Worm (Caenorhabditis elegans) whole organism, young adult: ENCODE measurements around the gene twk-35.

Source experiments
- B0035.1 ChIP-seq: sonication (generic microtip); optimal IDR thresholded peaks from 2 replicates; lab custom pipeline; 2016; ENCODE audit warnings: missing genetic modification characterization, mild to moderate bottlenecking, missing compliant biosample characterization, missing genotype, missing genetic modification reagents
- C17E4.6 ChIP-seq: fragments of 200-800 bp; sonication (Bioruptor generic); IDR thresholded peaks from 2 replicates; pipeline ENCODE4 v1.3.6; 2022; ENCODE audit warnings: missing genetic modification reagents, missing genetic modification characterization, missing compliant biosample characterization
- F10E7.11 ChIP-seq: sonication (generic microtip); optimal IDR thresholded peaks from 2 replicates; lab custom pipeline; 2017; ENCODE audit warnings: mild to moderate bottlenecking, missing genetic modification characterization, moderate library complexity, missing compliant biosample characterization
- F52B5.7 ChIP-seq: sonication (generic microtip); optimal IDR thresholded peaks from 2 replicates; lab custom pipeline; 2016; ENCODE audit warnings: mild to moderate bottlenecking, missing genetic modification characterization, missing compliant biosample characterization
- F57A8.1 ChIP-seq: fragments of 200-800 bp; sonication (Bioruptor generic); optimal IDR thresholded peaks from 2 replicates; lab custom pipeline; 2018; ENCODE audit warnings: mild to moderate bottlenecking, missing genetic modification characterization, moderate library complexity, missing compliant biosample characterization
- T26A5.8 ChIP-seq: sonication (generic microtip); optimal IDR thresholded peaks from 2 replicates; lab custom pipeline; 2016; ENCODE audit warnings: missing genetic modification characterization, missing compliant biosample characterization
- Y56A3A.18 ChIP-seq: fragments of 200-800 bp; sonication (Bioruptor generic); IDR thresholded peaks from 2 replicates; pipeline ENCODE4 v1.3.6; 2022; ENCODE audit warnings: missing genetic modification reagents, missing genetic modification characterization, missing compliant biosample characterization
- Y95B8A.8 ChIP-seq: fragments of 200-800 bp; sonication (Bioruptor generic); IDR thresholded peaks from 2 replicates; pipeline ENCODE4 v1.3.6; 2022; ENCODE audit warnings: missing genetic modification reagents, missing genetic modification characterization, missing compliant biosample characterization
- ZK185.1 ChIP-seq: sonication (generic microtip); optimal IDR thresholded peaks from 2 replicates; lab custom pipeline; 2016; ENCODE audit warnings: mild to moderate bottlenecking, missing genetic modification characterization, missing compliant biosample characterization; ENCODE audit not compliant: poor library complexity, severe bottlenecking
- ama-1 ChIP-seq, 3 experiments: fragments of 150-350 bp in 1 of 3; sonication (generic microtip) in 2 of 3; optimal IDR thresholded peaks; 2 replicates each; lab custom pipeline; 2014 to 2018; ENCODE audit warnings: missing biosample characterization in 2 of 3, missing genetic modification characterization in 2 of 3, missing genetic modification reagents in 2 of 3
- aptf-2 ChIP-seq: fragments of 200-800 bp; sonication (Bioruptor generic); conservative IDR thresholded peaks from 2 replicates; pipeline ENCODE4 v1.3.6; 2022; ENCODE audit warnings: missing genetic modification reagents, missing genetic modification characterization, missing compliant biosample characterization
- attf-6 ChIP-seq: fragments of 200-800 bp; sonication (Bioruptor generic); IDR thresholded peaks from 2 replicates; pipeline ENCODE4 v1.3.6; 2022; ENCODE audit warnings: missing genetic modification reagents, missing genetic modification characterization, missing compliant biosample characterization
- ceh-27 ChIP-seq: fragments of 200-800 bp; sonication (Bioruptor generic); optimal IDR thresholded peaks from 2 replicates; lab custom pipeline; 2018; ENCODE audit warnings: mild to moderate bottlenecking, missing genetic modification characterization, moderate library complexity, missing compliant biosample characterization
- chd-7 ChIP-seq: sonication (generic microtip); optimal IDR thresholded peaks from 2 replicates; lab custom pipeline; 2016; ENCODE audit warnings: mild to moderate bottlenecking, missing genetic modification characterization, moderate library complexity, missing compliant biosample characterization
- dpff-1 ChIP-seq: sonication (generic microtip); optimal IDR thresholded peaks from 2 replicates; lab custom pipeline; 2017; ENCODE audit warnings: mild to moderate bottlenecking, missing genetic modification characterization, missing compliant biosample characterization
- dpl-1 ChIP-seq: fragments of 150-350 bp; optimal IDR thresholded peaks from 2 replicates; lab custom pipeline; 2014; ENCODE audit warnings: missing biosample characterization, missing genetic modification reagents, missing genetic modification characterization
- efl-1 ChIP-seq: fragments of 150-350 bp; optimal IDR thresholded peaks from 2 replicates; lab custom pipeline; 2014; ENCODE audit warnings: missing biosample characterization, missing genetic modification reagents, missing genetic modification characterization
- egl-44 ChIP-seq: fragments of 200-800 bp; sonication (Bioruptor generic); IDR thresholded peaks from 2 replicates; pipeline ENCODE4 v1.3.6; 2022; ENCODE audit warnings: missing genetic modification reagents, missing genetic modification characterization, missing compliant biosample characterization
- fkh-3 ChIP-seq: sonication (generic microtip); optimal IDR thresholded peaks from 2 replicates; lab custom pipeline; 2016; ENCODE audit warnings: mild to moderate bottlenecking, missing genetic modification characterization, missing compliant biosample characterization
- hmg-20 ChIP-seq: fragments of 200-800 bp; sonication (Bioruptor generic); IDR thresholded peaks from 2 replicates; pipeline ENCODE4 v1.3.6; 2022; ENCODE audit warnings: missing genetic modification reagents, missing genetic modification characterization, missing compliant biosample characterization
- hrde-1 ChIP-seq: sonication (generic microtip); optimal IDR thresholded peaks from 2 replicates; lab custom pipeline; 2016; ENCODE audit warnings: missing genetic modification characterization, mild to moderate bottlenecking, missing compliant biosample characterization, moderate library complexity, missing genotype, missing genetic modification reagents, borderline replicate concordance
- hsf-1 ChIP-seq: fragments of 200-800 bp; sonication (Bioruptor generic); IDR thresholded peaks from 2 replicates; pipeline ENCODE4 v1.3.6; 2022; ENCODE audit warnings: missing genetic modification reagents, missing genetic modification characterization, missing compliant biosample characterization
- let-526 ChIP-seq: fragments of 200-800 bp; sonication (Bioruptor generic); IDR thresholded peaks from 2 replicates; pipeline ENCODE4 v1.3.6; 2022; ENCODE audit warnings: missing genetic modification reagents, missing genetic modification characterization, missing compliant biosample characterization
- lin-35 ChIP-seq, 3 experiments: fragments of 150-350 bp in 2 of 3; sonication (generic microtip) in 1 of 3; optimal IDR thresholded peaks; 2 replicates each; lab custom pipeline; 2014 to 2018; ENCODE audit warnings: missing biosample characterization in 3 of 3, missing genetic modification characterization in 3 of 3, missing genetic modification reagents in 3 of 3
- mxl-1 ChIP-seq: sonication (generic microtip); optimal IDR thresholded peaks from 2 replicates; lab custom pipeline; 2016; ENCODE audit warnings: missing genetic modification characterization, missing compliant biosample characterization
- nhr-90 ChIP-seq: sonication (generic microtip); optimal IDR thresholded peaks from 2 replicates; lab custom pipeline; 2016; ENCODE audit warnings: missing genotype, mild to moderate bottlenecking, missing genetic modification characterization, missing compliant biosample characterization
- pbrm-1 ChIP-seq: fragments of 200-800 bp; sonication (Bioruptor generic); IDR thresholded peaks from 2 replicates; pipeline ENCODE4 v1.3.6; 2022; ENCODE audit warnings: missing genetic modification reagents, missing genetic modification characterization, missing compliant biosample characterization
- rpc-1 ChIP-seq, 2 experiments: fragments of 150-350 bp in 1 of 2; sonication (generic microtip) in 1 of 2; optimal IDR thresholded peaks; 2 replicates each; lab custom pipeline; 2014 to 2018; ENCODE audit warnings: missing biosample characterization in 1 of 2, missing genetic modification characterization in 1 of 2, missing genetic modification reagents in 1 of 2, missing genotype in 1 of 2
- sdz-38 ChIP-seq: sonication (generic microtip); optimal IDR thresholded peaks from 2 replicates; lab custom pipeline; 2016; ENCODE audit warnings: missing genotype, missing genetic modification characterization, missing compliant biosample characterization
- tbx-9 ChIP-seq: sonication (generic microtip); optimal IDR thresholded peaks from 2 replicates; lab custom pipeline; 2016; ENCODE audit warnings: borderline replicate concordance, missing genetic modification characterization, inconsistent platforms, missing compliant biosample characterization
- tlf-1 ChIP-seq: fragments of 200-800 bp; sonication (Bioruptor generic); optimal IDR thresholded peaks from 2 replicates; lab custom pipeline; 2018; ENCODE audit warnings: mild to moderate bottlenecking, missing genetic modification characterization, missing compliant biosample characterization
- unc-62 ChIP-seq: fragments of 150-350 bp; optimal IDR thresholded peaks from 2 replicates; lab custom pipeline; 2014; ENCODE audit warnings: missing biosample characterization, missing genetic modification reagents, missing genetic modification characterization
- xnd-1 ChIP-seq: sonication (generic microtip); optimal IDR thresholded peaks from 2 replicates; lab custom pipeline; 2016; ENCODE audit warnings: missing genotype, missing genetic modification reagents, missing genetic modification characterization, missing compliant biosample characterization
- ztf-22 ChIP-seq: fragments of 200-800 bp; sonication (Bioruptor generic); optimal IDR thresholded peaks from 2 replicates; lab custom pipeline; 2018; ENCODE audit warnings: mild to moderate bottlenecking, missing genetic modification characterization, moderate library complexity, missing compliant biosample characterization
- ztf-26 ChIP-seq: sonication (generic microtip); optimal IDR thresholded peaks from 2 replicates; lab custom pipeline; 2017; ENCODE audit warnings: missing genetic modification characterization, missing compliant biosample characterization

Gene twk-35

DNA sequence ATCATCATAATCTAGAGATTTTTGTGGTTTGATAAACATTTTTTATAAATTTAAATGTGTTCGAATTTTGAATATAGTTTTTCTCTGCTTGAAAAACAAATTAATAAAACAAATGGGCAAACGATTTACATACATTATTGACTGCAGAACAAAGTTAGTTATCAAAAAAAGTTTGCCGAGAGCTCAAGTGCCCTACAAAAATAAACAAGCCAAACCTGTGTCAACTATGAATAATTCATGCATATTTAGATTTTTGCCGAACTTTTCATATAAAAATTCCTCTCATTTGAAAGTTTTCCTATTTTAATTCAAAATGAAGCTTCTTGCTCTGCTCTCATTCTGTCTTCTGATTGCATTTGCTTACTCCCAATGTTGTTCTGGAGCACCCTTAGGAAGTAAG lies 46.9 kb upstream of the twk-35 start, which contains the start of gene sshk-1:
TSS of gene sshk-1 (plus strand) at position 301 of the 400 bp plus-strand sequence.
- TF ChIP-seq sdz-38 (tag; lab: Kevin White, UChicago) (no peak), hmg-20 (no peak), F10E7.11 (tag; lab: Kevin White, UChicago) (no peak), xnd-1 (no peak), tbx-9 (tag; lab: Kevin White, UChicago) (no peak), mxl-1 (tag; lab: Kevin White, UChicago) (no peak), fkh-3 (tag; lab: Kevin White, UChicago) (no peak), efl-1 (GFP tag; lab: Kevin White, UChicago) (no peak), dpl-1 (GFP tag; lab: Kevin White, UChicago) (no peak)
- TF ChIP-seq, all 124 proteins: peak for 0

- TF ChIP-seq rpc-1 (optimal IDR thresholded peaks at IDR 0.05; lab: Kevin White, UChicago) (no peak), rpc-1 (tag; optimal IDR thresholded peaks at IDR 0.05; lab: Kevin White, UChicago) (no peak), Y56A3A.18 (GFP tag; lab: Robert Waterston, UW) (no peak), nhr-90 (no peak), dpff-1 (no peak), T26A5.8 (tag; lab: Kevin White, UChicago) (no peak), chd-7 (no peak), ZK185.1 (tag; lab: Kevin White, UChicago) (no peak), Y95B8A.8 (GFP tag; lab: Robert Waterston, UW) (no peak), ceh-27 (no peak), C17E4.6 (GFP tag; lab: Robert Waterston, UW) (no peak), F57A8.1 (GFP tag; lab: Kevin White, UChicago) (no peak), let-526 (GFP tag; lab: Robert Waterston, UW) (no peak), ztf-22 (GFP tag; lab: Kevin White, UChicago) (no peak)
These were observed 42.7 kb upstream of the twk-35 start, which contains the start of gene T03D8.6 for ce11 chrV:20820033-20820432. T03D8.6 (minus strand) TSS chrV:20820330.

DNA sequence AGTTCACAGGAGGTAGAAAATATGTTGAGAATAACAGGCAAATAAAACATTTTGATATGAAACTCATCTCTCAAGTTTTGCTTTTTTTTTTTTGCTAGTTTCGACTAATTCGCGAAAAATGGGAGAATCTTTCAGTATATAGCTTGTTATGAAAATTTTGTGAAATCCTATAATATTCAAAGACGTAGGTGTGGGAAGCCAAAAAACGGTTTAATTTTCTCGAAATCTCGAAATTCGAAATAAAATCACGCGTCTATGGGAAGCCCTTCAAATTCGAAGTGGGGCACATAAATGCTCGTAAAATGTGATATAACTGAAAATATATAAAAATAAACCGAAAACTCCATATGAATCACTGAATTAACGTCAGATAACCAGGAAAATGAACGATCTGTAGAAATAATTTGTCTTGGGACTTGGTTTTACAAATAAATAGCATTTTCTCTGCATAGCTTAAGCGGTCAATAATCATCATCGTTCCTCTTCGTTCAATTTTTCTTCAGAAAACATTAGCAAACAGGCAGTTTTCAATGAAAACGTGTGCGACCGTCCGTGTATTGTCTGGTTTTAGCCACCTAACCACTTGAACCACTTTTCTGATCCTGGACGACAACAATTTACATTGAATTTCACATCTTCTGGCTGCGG lies 37.7 kb upstream of the twk-35 start, which contains the start of the genes gcy-22 and grl-14:
TSS of gene gcy-22 (minus strand) at position 101 of the 648 bp plus-strand sequence.
TSS of gene grl-14 (plus strand) at position 598 of the 648 bp plus-strand sequence.
- TF ChIP-seq unc-62 (GFP tag; lab: Kevin White, UChicago) = no peak
- no peak for TF ChIP-seq lin-35 (GFP tag; optimal IDR thresholded peaks at IDR 0.05; lab: Kevin White, UChicago)
- TF ChIP-seq pbrm-1 (GFP tag; lab: Robert Waterston, UW) = no peak
- no peak for TF ChIP-seq C17E4.6 (GFP tag; lab: Robert Waterston, UW)
- no peak for TF ChIP-seq B0035.1 (tag; lab: Kevin White, UChicago)
- TF ChIP-seq hrde-1 (tag; lab: Kevin White, UChicago) = no peak
- TF ChIP-seq tlf-1 (GFP tag; lab: Kevin White, UChicago) = no peak
- TF ChIP-seq ama-1 (optimal IDR thresholded peaks at IDR 0.05; lab: Kevin White, UChicago) = no peak
- no peak for TF ChIP-seq ama-1 (GFP tag; optimal IDR thresholded peaks at IDR 0.05; lab: Kevin White, UChicago)
- TF ChIP-seq aptf-2 = no peak
- no peak for TF ChIP-seq attf-6
- TF ChIP-seq egl-44 (GFP tag; lab: Robert Waterston, UW) = no peak
- TF ChIP-seq F52B5.7 (tag; lab: Kevin White, UChicago) = no peak
- no peak for TF ChIP-seq ztf-26 (tag; lab: Kevin White, UChicago)
- no peak for TF ChIP-seq hsf-1
- TF ChIP-seq F57A8.1 (GFP tag; lab: Kevin White, UChicago) = no peak
